Worm (Caenorhabditis elegans): ENCODE results near the gene B0563.5.

B0563.5 gene

ce11 chrX:9145848-9146247 is at the start of gene B0563.5:
Gene B0563.5 (plus strand): TSS chrX:9146148.
- TF ChIP-seq fkh-10 (GFP tag; optimal IDR thresholded peaks at IDR 0.05): no peak
- no peak for TF ChIP-seq elt-4 (tag; optimal IDR thresholded peaks at IDR 0.05)
- no peak for TF ChIP-seq Y22D7AL.16 (tag; optimal IDR thresholded peaks at IDR 0.05)
- TF ChIP-seq lin-11 (tag; optimal IDR thresholded peaks at IDR 0.05): no peak
- no peak for TF ChIP-seq K09A11.1 (tag; optimal IDR thresholded peaks at IDR 0.05; ENCODE audit: insufficient read depth)
- TF ChIP-seq ceh-48 (tag; optimal IDR thresholded peaks at IDR 0.05): no peak

ce11 chrX:9096861-9097260 is 49.1 kb upstream of the B0563.5 start:
- no peak for TF ChIP-seq npax-4 (tag; optimal IDR thresholded peaks at IDR 0.05)
- TF ChIP-seq elt-2 (tag; optimal IDR thresholded peaks at IDR 0.05): peak; percentile 70

ce11 chrX:9102150-9102549 is 43.8 kb upstream of the B0563.5 start:
- TF ChIP-seq pros-1 (tag; optimal IDR thresholded peaks at IDR 0.05) (peak; percentile 74), unc-3 (GFP tag; conservative IDR thresholded peaks at IDR 0.05) (no peak), unc-3 (tag; optimal IDR thresholded peaks at IDR 0.05) (no peak), ceh-31 (tag; optimal IDR thresholded peaks at IDR 0.05) (peak; percentile 55), dmd-4 (tag; optimal IDR thresholded peaks at IDR 0.05; ENCODE audit: borderline replicate concordance) (peak; percentile 53), ceh-34 (tag; optimal IDR thresholded peaks at IDR 0.05) (peak; percentile 45), T23F11.4 (GFP tag; optimal IDR thresholded peaks at IDR 0.05) (peak; percentile 1), ref-2 (tag; optimal IDR thresholded peaks at IDR 0.05) (peak; percentile 54), pax-1 (tag; optimal IDR thresholded peaks at IDR 0.05) (peak; percentile 66), ceh-45 (GFP tag; IDR thresholded peaks at IDR 0.05) (0 out of 2 replicates have a peak, but pooled peaks have one; percentile 30), npax-4 (tag; optimal IDR thresholded peaks at IDR 0.05) (no peak), ceh-6 (GFP tag; optimal IDR thresholded peaks at IDR 0.05) (peak; percentile 43), ceh-2 (tag; optimal IDR thresholded peaks at IDR 0.05) (peak; percentile 74), sox-2 (GFP tag; IDR thresholded peaks at IDR 0.05) (no peak), ceh-22 (tag; optimal IDR thresholded peaks at IDR 0.05) (peak; percentile 34), ceh-18 (tag; optimal IDR thresholded peaks at IDR 0.05) (no peak), pha-2 (tag; optimal IDR thresholded peaks at IDR 0.05) (peak; percentile 7), ets-4 (tag; optimal IDR thresholded peaks at IDR 0.05) (peak; percentile 5), nfya-1 (tag; optimal IDR thresholded peaks at IDR 0.05) (peak; percentile 3), tbx-2 (tag; optimal IDR thresholded peaks at IDR 0.05) (peak; percentile 59)

ce11 chrX:9103048-9103447 is 42.9 kb upstream of the B0563.5 start:
- peak; percentile 76 for TF ChIP-seq pax-1 (tag; optimal IDR thresholded peaks at IDR 0.05)
- TF ChIP-seq hlh-6 (tag; optimal IDR thresholded peaks at IDR 0.05): no peak

- TF ChIP-seq lin-11 (tag; optimal IDR thresholded peaks at IDR 0.05): no peak
- TF ChIP-seq dmd-4 (tag; optimal IDR thresholded peaks at IDR 0.05; ENCODE audit: borderline replicate concordance): no peak
- no peak for TF ChIP-seq pag-3 (tag; optimal IDR thresholded peaks at IDR 0.05; ENCODE audit: borderline replicate concordance)
- no peak for TF ChIP-seq nfya-1 (tag; optimal IDR thresholded peaks at IDR 0.05)
- no peak for TF ChIP-seq pha-2 (tag; optimal IDR thresholded peaks at IDR 0.05)
- TF ChIP-seq hlh-6 (tag; optimal IDR thresholded peaks at IDR 0.05): no peak
- TF ChIP-seq odd-2 (tag; optimal IDR thresholded peaks at IDR 0.05): no peak
- TF ChIP-seq unc-42 (tag; optimal IDR thresholded peaks at IDR 0.05): no peak
- TF ChIP-seq pha-4 (tag; optimal IDR thresholded peaks at IDR 0.05): no peak
- TF ChIP-seq fkh-6 (tag; optimal IDR thresholded peaks at IDR 0.05): no peak
Measured at ce11 chrX:9103584-9103983, 42.4 kb upstream of the B0563.5 start.

- TF ChIP-seq sdc-2 (tag; optimal IDR thresholded peaks at IDR 0.05) (no peak), Y22D7AL.16 (tag; optimal IDR thresholded peaks at IDR 0.05) (no peak), eyg-1 (tag; optimal IDR thresholded peaks at IDR 0.05) (no peak), nhr-232 (tag; optimal IDR thresholded peaks at IDR 0.05) (no peak), ceh-2 (tag; optimal IDR thresholded peaks at IDR 0.05) (no peak)
Measured at ce11 chrX:9104399-9104798, 41.5 kb upstream of the B0563.5 start.
